Fruit fly (Drosophila melanogaster): ENCODE measurements around the gene Qsox4.

Qsox4 gene

dm6 chr3R:23667451-23667850 is 35.1 kb upstream of the Qsox4 start:
- TF ChIP-seq caup (GFP tag; optimal IDR thresholded peaks at IDR 0.05; ENCODE audit: severe bottlenecking) (peak; percentile 7), BtbVII (GFP tag; optimal IDR thresholded peaks at IDR 0.05) (peak; percentile 31), ind (GFP tag; optimal IDR thresholded peaks at IDR 0.05) (no peak), Hmr (GFP tag; optimal IDR thresholded peaks at IDR 0.05) (peak; percentile 10), CG30403 (GFP tag; optimal IDR thresholded peaks at IDR 0.05) (peak; percentile 26), lilli (GFP tag; optimal IDR thresholded peaks at IDR 0.05) (peak; percentile 38), Meics (GFP tag; optimal IDR thresholded peaks at IDR 0.05) (peak; percentile 33), CG18599 (GFP tag; optimal IDR thresholded peaks at IDR 0.05) (peak; percentile 27), HHEX (GFP tag; optimal IDR thresholded peaks at IDR 0.05) (peak; percentile 22), CG2120 (GFP tag; optimal IDR thresholded peaks at IDR 0.05) (peak; percentile 45), prd (optimal IDR thresholded peaks at IDR 0.05) (no peak), prd (GFP tag; IDR thresholded peaks at IDR 0.05) (0 out of 3 replicates have a peak, but pooled peaks have one; percentile 5), sens (GFP tag) (peak; percentile 69), gem (tag; optimal IDR thresholded peaks at IDR 0.05) (peak; percentile 30), CG31441 (GFP tag; IDR thresholded peaks at IDR 0.05) (0 out of 2 replicates have a peak, but pooled peaks have one; percentile 17), CG2678 (tag; optimal IDR thresholded peaks at IDR 0.05) (peak; percentile 38), CG14965 (GFP tag; optimal IDR thresholded peaks at IDR 0.05; ENCODE audit: borderline replicate concordance) (no peak), CG4730 (GFP tag; IDR thresholded peaks at IDR 0.05) (no peak), row (GFP tag; IDR thresholded peaks at IDR 0.05) (0 out of 3 replicates have a peak, but pooled peaks have one; percentile 35), CG13424 (tag; optimal IDR thresholded peaks at IDR 0.05) (peak; percentile 14), mam (GFP tag; optimal IDR thresholded peaks at IDR 0.05) (peak; percentile 1), CoRest (tag; optimal IDR thresholded peaks at IDR 0.05) (peak; percentile 6), CG15073 (GFP tag; optimal IDR thresholded peaks at IDR 0.05) (no peak), grau (tag; optimal IDR thresholded peaks at IDR 0.05) (peak; percentile 68), CG17361 (GFP tag; IDR thresholded peaks at IDR 0.05) (peak; percentile 26; the same call in 1 of the 3 replicates), CG9727 (GFP tag; optimal IDR thresholded peaks at IDR 0.05) (peak; percentile 16), repo (GFP tag; optimal IDR thresholded peaks at IDR 0.05) (no peak), CG7556 (GFP tag; optimal IDR thresholded peaks at IDR 0.05) (peak; percentile 51), CG11504 (tag; optimal IDR thresholded peaks at IDR 0.05) (peak; percentile 28), cwo (GFP tag; optimal IDR thresholded peaks at IDR 0.05) (peak; percentile 23), Dek (tag; optimal IDR thresholded peaks at IDR 0.05) (no peak)

DNA sequence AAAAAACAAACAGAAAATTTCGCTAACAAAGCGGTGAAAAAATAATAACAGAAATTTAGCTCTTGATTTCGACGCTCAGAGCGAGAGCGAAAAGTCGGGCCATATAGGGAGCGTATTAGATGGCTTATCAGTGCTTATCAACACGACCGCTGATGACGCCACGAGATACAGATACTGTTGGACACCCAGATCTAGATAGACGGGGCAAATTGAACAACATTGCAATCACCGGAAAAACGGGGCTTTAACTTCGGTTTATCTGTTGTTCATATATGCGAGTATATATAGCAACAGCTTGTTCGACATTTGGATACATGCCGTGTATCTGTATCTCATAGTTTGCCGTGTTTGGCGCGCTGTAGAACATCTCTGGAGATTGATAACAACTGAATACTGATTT is 34.0 kb upstream of the Qsox4 start:
- no peak for TF ChIP-seq CG8944 (GFP tag; optimal IDR thresholded peaks at IDR 0.05)
- no peak for TF ChIP-seq slou (GFP tag; optimal IDR thresholded peaks at IDR 0.05)
- no peak for TF ChIP-seq CG9932 (GFP tag; IDR thresholded peaks at IDR 0.05)
- no peak for TF ChIP-seq CG9876 (GFP tag; optimal IDR thresholded peaks at IDR 0.05)
- TF ChIP-seq CG8290 (GFP tag; optimal IDR thresholded peaks at IDR 0.05), result no peak
- no peak for TF ChIP-seq CG8290 (tag; optimal IDR thresholded peaks at IDR 0.05)
- TF ChIP-seq Mad (GFP tag; optimal IDR thresholded peaks at IDR 0.05), result no peak
- TF ChIP-seq CG13894 (tag; optimal IDR thresholded peaks at IDR 0.05), result peak; percentile 39
- no peak for TF ChIP-seq dpn (GFP tag; optimal IDR thresholded peaks at IDR 0.05)
- no peak for TF ChIP-seq CG13775 (GFP tag; optimal IDR thresholded peaks at IDR 0.05)
- TF ChIP-seq vfl (GFP tag; optimal IDR thresholded peaks at IDR 0.05), result no peak
- no peak for TF ChIP-seq Usf (GFP tag; optimal IDR thresholded peaks at IDR 0.05)
- TF ChIP-seq chinmo (GFP tag; IDR thresholded peaks at IDR 0.05; ENCODE audit: partially characterized antibody), result no peak
- TF ChIP-seq maf-S (GFP tag; optimal IDR thresholded peaks at IDR 0.05), result no peak
- no peak for TF ChIP-seq klu (GFP tag; IDR thresholded peaks at IDR 0.05)
- no peak for TF ChIP-seq CG4404 (GFP tag; IDR thresholded peaks at IDR 0.05)
- no peak for TF ChIP-seq hb (GFP tag; IDR thresholded peaks at IDR 0.05; ENCODE audit: partially characterized antibody)
- TF ChIP-seq Med (GFP tag), result peak; percentile 13
- TF ChIP-seq mirr (GFP tag; optimal IDR thresholded peaks at IDR 0.05), result peak; percentile 52
- TF ChIP-seq CG18764 (GFP tag; optimal IDR thresholded peaks at IDR 0.05), result no peak
- TF ChIP-seq Max (GFP tag; optimal IDR thresholded peaks at IDR 0.05), result no peak
- TF ChIP-seq CTCF (GFP tag; optimal IDR thresholded peaks at IDR 0.05), result peak; percentile 12
- peak; percentile 18 for TF ChIP-seq sug (tag; optimal IDR thresholded peaks at IDR 0.05)

Data from whole organism, embryonic.